Worm (Caenorhabditis elegans) whole organism, midembryonic: ENCODE results near the gene C14A11.9.

Source experiments
- T22C8.4 ChIP-seq: fragments of 200-800 bp; sonication (Bioruptor generic); IDR thresholded peaks from 2 replicates; pipeline ENCODE4 v1.3.6; 2022; ENCODE audit warnings: missing genetic modification characterization, missing compliant biosample characterization
- cog-1 ChIP-seq: sonication (generic microtip); optimal IDR thresholded peaks from 2 replicates; lab custom pipeline; 2016; ENCODE audit warnings: missing genetic modification characterization, missing compliant biosample characterization
- flt-1 ChIP-seq: fragments of 200-800 bp; sonication (Bioruptor generic); IDR thresholded peaks from 2 replicates; pipeline ENCODE4 v1.3.6; 2022; ENCODE audit warnings: missing genetic modification characterization, missing compliant biosample characterization
- klf-2 ChIP-seq: fragments of 200-800 bp; sonication (Bioruptor generic); conservative IDR thresholded peaks from 2 replicates; pipeline ENCODE4 v1.3.6; 2022; ENCODE audit warnings: missing genetic modification reagents, missing genetic modification characterization, missing compliant biosample characterization
- med-1 ChIP-seq: sonication (generic microtip); optimal IDR thresholded peaks from 2 replicates; lab custom pipeline; 2017; ENCODE audit warnings: missing genetic modification characterization, mild to moderate bottlenecking, missing compliant biosample characterization, antibody characterized with exemption, missing genetic modification reagents; ENCODE audit not compliant: insufficient read depth
- ref-1 ChIP-seq: fragments of 200-800 bp; sonication (Bioruptor generic); conservative IDR thresholded peaks from 2 replicates; pipeline ENCODE4 v1.3.6; 2022; ENCODE audit warnings: missing genetic modification reagents, missing genetic modification characterization, missing compliant biosample characterization
- tab-1 ChIP-seq: fragments of 200-800 bp; sonication (Bioruptor generic); IDR thresholded peaks from 2 replicates; pipeline ENCODE4 v1.3.6; 2022; ENCODE audit warnings: missing genetic modification characterization, missing compliant biosample characterization
- ztf-23 ChIP-seq: fragments of 200-800 bp; sonication (Bioruptor generic); IDR thresholded peaks from 2 replicates; pipeline ENCODE4 v1.3.6; 2022; ENCODE audit warnings: missing genetic modification reagents, missing genetic modification characterization, missing compliant biosample characterization
- ztf-29 ChIP-seq: fragments of 200-800 bp; sonication (Bioruptor generic); IDR thresholded peaks from 2 replicates; pipeline ENCODE4 v1.3.6; 2022; ENCODE audit warnings: missing genetic modification reagents, missing genetic modification characterization, missing compliant biosample characterization

The C14A11.9 gene

DNA sequence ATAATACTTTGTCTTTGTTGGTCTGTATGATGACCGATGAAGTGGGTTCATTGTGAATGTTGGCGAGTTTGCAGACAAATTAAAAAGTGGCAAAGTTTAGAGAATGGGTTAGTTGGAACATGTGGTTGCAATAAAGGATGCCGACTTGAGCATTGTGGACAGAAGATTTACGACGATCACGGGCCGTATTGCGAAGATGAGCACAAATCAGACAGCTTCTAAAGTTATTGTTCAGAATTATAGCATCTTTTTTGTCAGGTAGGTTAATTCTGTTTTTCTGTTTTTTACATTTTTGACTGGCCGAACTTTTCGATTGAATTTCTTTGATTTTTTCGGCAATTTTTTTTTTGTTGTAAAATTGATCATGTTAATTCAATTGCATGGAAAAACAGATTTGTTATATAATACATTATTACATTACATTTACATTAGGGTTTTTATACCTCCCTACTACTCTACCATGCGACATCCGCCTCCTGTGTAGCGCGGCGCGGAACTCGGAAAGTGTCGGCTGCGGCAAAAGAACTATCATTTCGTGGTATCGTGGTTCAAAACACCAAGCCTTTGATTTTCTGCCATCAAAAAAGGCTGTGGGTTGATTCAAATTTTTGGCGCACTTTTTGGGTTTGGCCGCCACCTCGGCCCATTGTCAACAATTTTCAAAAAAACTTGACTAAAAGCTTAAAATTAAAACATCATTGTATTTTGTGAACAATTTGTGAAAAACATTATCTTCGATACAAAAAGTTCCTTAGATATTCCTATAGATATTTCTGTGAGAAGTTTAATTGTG is 45.8 kb downstream of the C14A11.9 start, which contains the start of gene unc-2:
TSS of gene unc-2 (minus strand) at position 51 of the 793 bp plus-strand sequence.
- TF ChIP-seq T22C8.4 (GFP tag; lab: Robert Waterston, UW) (no peak), cog-1 (tag; lab: Kevin White, UChicago) (no peak), med-1 (GFP tag; lab: Kevin White, UChicago) (no peak), tab-1 (GFP tag; lab: Robert Waterston, UW) (no peak), klf-2 (GFP tag; lab: Robert Waterston, UW) (no peak), ztf-29 (GFP tag; lab: Robert Waterston, UW) (no peak), flt-1 (GFP tag; lab: Robert Waterston, UW) (no peak), ref-1 (no peak), ztf-23 (GFP tag; lab: Robert Waterston, UW) (no peak)
